Fruit fly (Drosophila melanogaster): ENCODE data around the gene CG43349.

CG43349 gene

DNA sequence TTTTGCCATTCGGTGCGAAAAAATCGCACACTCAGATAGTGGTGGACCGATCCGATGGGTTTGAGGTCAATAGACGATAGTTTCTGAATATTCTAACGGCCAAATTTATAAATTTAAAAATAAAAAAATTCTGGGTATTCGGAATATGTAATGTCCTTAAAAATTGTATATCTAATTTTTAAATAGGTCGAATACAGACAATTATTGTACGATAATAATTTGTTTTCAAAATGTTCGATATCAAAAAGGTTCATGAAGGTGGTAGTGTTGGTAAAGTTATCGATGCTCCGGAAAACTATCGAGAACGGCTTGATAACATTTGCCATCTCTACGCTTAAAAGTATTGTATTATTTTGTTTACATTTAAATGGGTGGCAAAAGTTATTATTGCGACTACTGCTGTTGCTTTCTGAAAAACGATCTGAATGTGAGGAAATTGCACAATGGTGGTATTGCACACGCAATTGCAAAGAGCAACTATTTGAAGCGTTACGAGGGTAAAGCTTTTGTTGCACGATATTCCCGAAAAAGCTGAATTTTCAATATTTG, 30.1 kb upstream of the CG43349 start, which contains the start of the genes CG31922 and Plap (continued):
- TF ChIP-seq cad (GFP tag; optimal IDR thresholded peaks at IDR 0.05) (no peak), pfk (GFP tag; optimal IDR thresholded peaks at IDR 0.05) (no peak), Ets97D (GFP tag; optimal IDR thresholded peaks at IDR 0.05) (peak; percentile 75), salm (tag; optimal IDR thresholded peaks at IDR 0.05) (no peak), HLH54F (GFP tag; optimal IDR thresholded peaks at IDR 0.05) (peak; percentile 75), CG3726 (GFP tag; IDR thresholded peaks at IDR 0.05) (no peak), lilli (GFP tag; optimal IDR thresholded peaks at IDR 0.05) (peak; percentile 87), CG8478 (optimal IDR thresholded peaks at IDR 0.05) (no peak), vfl (GFP tag; optimal IDR thresholded peaks at IDR 0.05) (peak; percentile 79), Gug (GFP tag; IDR thresholded peaks at IDR 0.05) (peak; percentile 64; the same call in 2 of the 4 replicates), ash1 (GFP tag; optimal IDR thresholded peaks at IDR 0.05) (no peak), CG11696 (GFP tag; IDR thresholded peaks at IDR 0.05) (no peak), CG4730 (GFP tag; IDR thresholded peaks at IDR 0.05) (0 out of 2 replicates have a peak, but pooled peaks have one; percentile 25), CG18619 (GFP tag; optimal IDR thresholded peaks at IDR 0.05) (peak; percentile 66), bab2 (GFP tag; optimal IDR thresholded peaks at IDR 0.05) (peak; percentile 64), ci (GFP tag; IDR thresholded peaks at IDR 0.05) (no peak), CG8944 (GFP tag; optimal IDR thresholded peaks at IDR 0.05) (peak; percentile 42), B-H2 (GFP tag; optimal IDR thresholded peaks at IDR 0.05) (no peak), CG34224 (GFP tag; IDR thresholded peaks at IDR 0.05; ENCODE audit: partially characterized antibody) (peak; percentile 89), sna (GFP tag; IDR thresholded peaks at IDR 0.05; ENCODE audit: partially characterized antibody) (peak; percentile 90), mam (GFP tag; optimal IDR thresholded peaks at IDR 0.05) (peak; percentile 76), sqz (GFP tag; optimal IDR thresholded peaks at IDR 0.05) (no peak), hth (optimal IDR thresholded peaks at IDR 0.05) (no peak), ems (GFP tag; optimal IDR thresholded peaks at IDR 0.05) (peak; percentile 71), CG3163 (GFP tag; optimal IDR thresholded peaks at IDR 0.05) (peak; percentile 10), CG16813 (GFP tag; IDR thresholded peaks at IDR 0.05; ENCODE audit: partially characterized antibody) (peak; percentile 94), CG9437 (GFP tag; optimal IDR thresholded peaks at IDR 0.05) (peak; percentile 55), CG17359 (tag; optimal IDR thresholded peaks at IDR 0.05) (peak; percentile 40), CoRest (tag; optimal IDR thresholded peaks at IDR 0.05) (peak; percentile 87), ranshi (GFP tag; IDR thresholded peaks at IDR 0.05) (no peak), CG34376 (GFP tag; optimal IDR thresholded peaks at IDR 0.05) (peak; percentile 77), emc (GFP tag; optimal IDR thresholded peaks at IDR 0.05) (peak; percentile 29), CG4854 (GFP tag; optimal IDR thresholded peaks at IDR 0.05) (no peak), Hr78 (GFP tag; optimal IDR thresholded peaks at IDR 0.05) (peak in 1 of 2 experiments; percentile 75), gcm (GFP tag; optimal IDR thresholded peaks at IDR 0.05) (peak; percentile 36), CG8089 (GFP tag; optimal IDR thresholded peaks at IDR 0.05) (no peak), ttk (GFP tag; IDR thresholded peaks at IDR 0.05) (no peak), fru (optimal IDR thresholded peaks at IDR 0.05) (no peak), ac (GFP tag; optimal IDR thresholded peaks at IDR 0.05) (no peak), Gsc (GFP tag; IDR thresholded peaks at IDR 0.05) (no peak), cwo (GFP tag; optimal IDR thresholded peaks at IDR 0.05) (peak; percentile 6), ind (GFP tag; optimal IDR thresholded peaks at IDR 0.05) (peak; percentile 75), trem (tag; optimal IDR thresholded peaks at IDR 0.05) (peak; percentile 86), CG31388 (GFP tag; optimal IDR thresholded peaks at IDR 0.05) (no peak), ham (GFP tag; IDR thresholded peaks at IDR 0.05) (no peak), H15 (GFP tag; IDR thresholded peaks at IDR 0.05) (no peak), tll (GFP tag; optimal IDR thresholded peaks at IDR 0.05) (peak in 1 of 2 experiments; percentile 8), CG14965 (GFP tag; optimal IDR thresholded peaks at IDR 0.05; ENCODE audit: borderline replicate concordance) (no peak), Hr39 (optimal IDR thresholded peaks at IDR 0.05) (no peak), CG5245 (GFP tag; optimal IDR thresholded peaks at IDR 0.05) (peak; percentile 39), dati (GFP tag; IDR thresholded peaks at IDR 0.05) (no peak), CG2875 (GFP tag; optimal IDR thresholded peaks at IDR 0.05) (no peak)

Measured in whole organism, embryonic.